Fruit fly (Drosophila melanogaster) whole organism, embryonic: ENCODE measurements around the gene Xe7.

Source experiments
- CG10274 ChIP-seq: fragments of 200-800 bp; sonication (Bioruptor generic); optimal IDR thresholded peaks from 3 replicates; lab custom pipeline; 2017; ENCODE audit warnings: missing biosample characterization, mild to moderate bottlenecking, missing genetic modification characterization
- CG10431 ChIP-seq: fragments of 200-800 bp; sonication (Bioruptor generic); optimal IDR thresholded peaks from 3 replicates; lab custom pipeline; 2018; ENCODE audit warnings: missing biosample characterization, mild to moderate bottlenecking, missing genetic modification characterization
- CG10462 ChIP-seq: fragments of 200-800 bp; sonication (Bioruptor generic); optimal IDR thresholded peaks from 2 replicates; lab custom pipeline; 2016; ENCODE audit warnings: missing biosample characterization, missing genetic modification characterization
- CG14441 ChIP-seq: fragments of 200-800 bp; sonication (Bioruptor generic); IDR thresholded peaks from 2 replicates; pipeline ENCODE4 v1.3.6; 2022; ENCODE audit warnings: missing biosample characterization, missing genetic modification characterization
- CG14965 ChIP-seq: fragments of 200-800 bp; sonication (Bioruptor generic); optimal IDR thresholded peaks from 2 replicates; lab custom pipeline; 2016; ENCODE audit warnings: missing biosample characterization, missing genetic modification characterization, borderline replicate concordance
- CG1647 ChIP-seq: fragments of 200-800 bp; sonication (Bioruptor generic); optimal IDR thresholded peaks from 3 replicates; lab custom pipeline; 2016; ENCODE audit warnings: missing biosample characterization, missing genetic modification characterization
- CG16863 ChIP-seq: fragments of 200-800 bp; sonication (Bioruptor generic); optimal IDR thresholded peaks from 3 replicates; lab custom pipeline; 2016; ENCODE audit warnings: missing biosample characterization, missing genetic modification characterization
- CG17385 ChIP-seq: fragments of 200-800 bp; sonication (Bioruptor generic); optimal IDR thresholded peaks from 3 replicates; lab custom pipeline; 2018; ENCODE audit warnings: missing biosample characterization, mild to moderate bottlenecking, missing genetic modification characterization
- CG17568 ChIP-seq: fragments of 200-800 bp; sonication (Bioruptor generic); optimal IDR thresholded peaks from 2 replicates; lab custom pipeline; 2018; ENCODE audit warnings: missing biosample characterization, mild to moderate bottlenecking, missing genetic modification characterization, moderate library complexity
- CG17802 ChIP-seq: fragments of 200-800 bp; sonication (Bioruptor generic); optimal IDR thresholded peaks from 2 replicates; lab custom pipeline; 2018; ENCODE audit warnings: missing biosample characterization, mild to moderate bottlenecking, missing genetic modification characterization, moderate library complexity
- CG2120 ChIP-seq: fragments of 200-800 bp; sonication (Bioruptor generic); optimal IDR thresholded peaks from 3 replicates; lab custom pipeline; 2016; ENCODE audit warnings: missing biosample characterization, missing genetic modification characterization
- CG2199 ChIP-seq: fragments of 200-800 bp; sonication (Bioruptor generic); IDR thresholded peaks from 3 replicates; pipeline ENCODE4 v1.3.6; 2022; ENCODE audit warnings: missing biosample characterization, missing genetic modification characterization
- CG33213 ChIP-seq: fragments of 200-800 bp; sonication (Bioruptor generic); optimal IDR thresholded peaks from 3 replicates; lab custom pipeline; 2016; ENCODE audit warnings: missing biosample characterization, missing genetic modification characterization
- CG6854 ChIP-seq: fragments of 200-800 bp; sonication (Bioruptor generic); optimal IDR thresholded peaks from 3 replicates; lab custom pipeline; 2017; ENCODE audit warnings: missing biosample characterization, mild to moderate bottlenecking, missing genetic modification characterization
- CG7271 ChIP-seq: fragments of 200-800 bp; sonication (Bioruptor generic); optimal IDR thresholded peaks from 2 replicates; lab custom pipeline; 2018; ENCODE audit warnings: missing biosample characterization, mild to moderate bottlenecking, missing genetic modification characterization, moderate library complexity
- CG7357 ChIP-seq: fragments of 200-800 bp; sonication (Bioruptor generic); IDR thresholded peaks from 3 replicates; pipeline ENCODE4 v1.3.6; 2022; ENCODE audit warnings: missing biosample characterization, missing genetic modification characterization
- CG9437 ChIP-seq: fragments of 200-800 bp; sonication (Bioruptor generic); optimal IDR thresholded peaks from 2 replicates; lab custom pipeline; 2018; ENCODE audit warnings: missing biosample characterization, mild to moderate bottlenecking, missing genetic modification characterization
- CG9727 ChIP-seq: fragments of 200-800 bp; sonication (Bioruptor generic); optimal IDR thresholded peaks from 3 replicates; lab custom pipeline; 2017; ENCODE audit warnings: missing biosample characterization, mild to moderate bottlenecking, missing genetic modification characterization
- Chrac-16 ChIP-seq: fragments of 200-800 bp; sonication (Bioruptor generic); optimal IDR thresholded peaks from 3 replicates; lab custom pipeline; 2016; ENCODE audit warnings: missing biosample characterization, missing genetic modification characterization
- Dek ChIP-seq: fragments of 200-800 bp; sonication (Bioruptor generic); optimal IDR thresholded peaks from 3 replicates; lab custom pipeline; 2019; ENCODE audit warnings: missing biosample characterization, mild to moderate bottlenecking, missing genetic modification characterization, moderate library complexity
- Doc3 ChIP-seq: fragments of 200-800 bp; sonication (Bioruptor generic); IDR thresholded peaks from 3 replicates; pipeline ENCODE4 v1.3.6; 2022; ENCODE audit warnings: missing biosample characterization, missing genetic modification characterization; ENCODE audit not compliant: partially characterized antibody
- Fer3 ChIP-seq: fragments of 200-800 bp; sonication (Bioruptor generic); optimal IDR thresholded peaks from 2 replicates; lab custom pipeline; 2018; ENCODE audit warnings: missing biosample characterization, mild to moderate bottlenecking, missing genetic modification characterization, moderate library complexity
- GATAe ChIP-seq: fragments of 200-800 bp; sonication (Bioruptor generic); conservative IDR thresholded peaks from 2 replicates; pipeline ENCODE4 v1.3.6; 2022; ENCODE audit warnings: missing biosample characterization, missing genetic modification characterization
- Gsc ChIP-seq: fragments of 200-800 bp; sonication (Bioruptor generic); IDR thresholded peaks from 2 replicates; pipeline ENCODE4 v1.3.6; 2022; ENCODE audit warnings: missing biosample characterization, missing genetic modification characterization
- HHEX ChIP-seq: fragments of 200-800 bp; sonication (Bioruptor generic); optimal IDR thresholded peaks from 3 replicates; lab custom pipeline; 2017; ENCODE audit warnings: missing biosample characterization, mild to moderate bottlenecking, missing genetic modification characterization, missing genetic modification reagents
- Hmx ChIP-seq: fragments of 200-800 bp; sonication (Bioruptor generic); optimal IDR thresholded peaks from 2 replicates; lab custom pipeline; 2016; ENCODE audit warnings: missing biosample characterization, missing genetic modification characterization
- Taf1 ChIP-seq: fragments of 200-800 bp; sonication (Bioruptor generic); IDR thresholded peaks from 2 replicates; pipeline ENCODE4 v1.3.6; 2022; ENCODE audit warnings: missing biosample characterization, missing genetic modification characterization
- Vsx1 ChIP-seq: fragments of 200-800 bp; sonication (Bioruptor generic); optimal IDR thresholded peaks from 2 replicates; lab custom pipeline; 2017; ENCODE audit warnings: missing biosample characterization, mild to moderate bottlenecking, missing genetic modification characterization, missing genetic modification reagents
- bcd ChIP-seq: fragments of 200-800 bp; sonication (Bioruptor generic); optimal IDR thresholded peaks from 2 replicates; lab custom pipeline; 2017; ENCODE audit warnings: missing biosample characterization, mild to moderate bottlenecking, missing genetic modification characterization
- en ChIP-seq: fragments of 200-800 bp; sonication (Bioruptor generic); optimal IDR thresholded peaks from 2 replicates; lab custom pipeline; 2016; ENCODE audit warnings: missing biosample characterization, missing genetic modification characterization
- fd96Cb ChIP-seq: fragments of 200-800 bp; sonication (Bioruptor generic); optimal IDR thresholded peaks from 2 replicates; lab custom pipeline; 2018; ENCODE audit warnings: missing biosample characterization, mild to moderate bottlenecking, missing genetic modification characterization, moderate library complexity
- fru ChIP-seq: fragments of >200 bp; optimal IDR thresholded peaks from 2 replicates; lab custom pipeline; 2017
- gce ChIP-seq: fragments of 200-800 bp; sonication (Bioruptor generic); IDR thresholded peaks from 3 replicates; pipeline ENCODE4 v1.3.6; 2022; ENCODE audit warnings: missing biosample characterization, missing genetic modification characterization
- gfzf ChIP-seq: fragments of 200-800 bp; sonication (Bioruptor generic); optimal IDR thresholded peaks from 2 replicates; lab custom pipeline; 2016; ENCODE audit warnings: missing biosample characterization, mild to moderate bottlenecking, missing genetic modification characterization, moderate library complexity
- ham ChIP-seq: fragments of 200-800 bp; sonication (Bioruptor generic); IDR thresholded peaks from 2 replicates; pipeline ENCODE4 v1.3.6; 2022; ENCODE audit warnings: missing biosample characterization, missing genetic modification characterization
- inv ChIP-seq: fragments of 200-800 bp; sonication (Bioruptor generic); IDR thresholded peaks from 2 replicates; pipeline ENCODE4 v1.3.6; 2022; ENCODE audit warnings: missing biosample characterization, missing genetic modification characterization; ENCODE audit not compliant: partially characterized antibody
- ken ChIP-seq: fragments of 200-800 bp; sonication (Bioruptor generic); IDR thresholded peaks from 3 replicates; pipeline ENCODE4 v1.3.6; 2022; ENCODE audit warnings: missing biosample characterization, missing genetic modification characterization
- lmd ChIP-seq: fragments of 200-800 bp; sonication (Bioruptor generic); IDR thresholded peaks from 2 replicates; pipeline ENCODE4 v1.3.6; 2022; ENCODE audit warnings: missing biosample characterization, missing genetic modification characterization
- mirr ChIP-seq: fragments of 200-800 bp; sonication (Bioruptor generic); optimal IDR thresholded peaks from 3 replicates; lab custom pipeline; 2018; ENCODE audit warnings: missing biosample characterization, mild to moderate bottlenecking, missing genetic modification characterization
- mld ChIP-seq: fragments of 200-800 bp; sonication (Bioruptor generic); IDR thresholded peaks from 3 replicates; pipeline ENCODE4 v1.3.6; 2022; ENCODE audit warnings: missing biosample characterization, missing genetic modification characterization; ENCODE audit not compliant: partially characterized antibody
- otp ChIP-seq: fragments of 200-800 bp; sonication (Bioruptor generic); IDR thresholded peaks from 3 replicates; pipeline ENCODE4, ENCODE4 v1.3.6; 2022; ENCODE audit warnings: missing biosample characterization, missing genetic modification characterization
- pb ChIP-seq: fragments of 200-800 bp; sonication (Bioruptor generic); optimal IDR thresholded peaks from 3 replicates; lab custom pipeline; 2016; ENCODE audit warnings: missing biosample characterization, missing genetic modification characterization
- prd ChIP-seq, 3 experiments: fragments of >200 bp in 2 of 3; fragments of 200-800 bp in 1 of 3; sonication (Bioruptor generic) in 1 of 3; optimal IDR thresholded peaks in 2 of 3; IDR thresholded peaks in 1 of 3; 2 replicates in 2 of 3; 3 replicates in 1 of 3; pipeline versions ENCODE4 v1.3.6 to Lab custom; 2017 to 2022; ENCODE audit warnings: missing biosample characterization in 1 of 3, missing genetic modification characterization in 1 of 3
- sens-2 ChIP-seq: fragments of 200-800 bp; sonication (Bioruptor generic); IDR thresholded peaks from 2 replicates; pipeline ENCODE4 v1.3.6; 2022; ENCODE audit warnings: missing biosample characterization, missing genetic modification characterization
- sna ChIP-seq: fragments of 200-800 bp; sonication (Bioruptor generic); IDR thresholded peaks from 2 replicates; pipeline ENCODE4 v1.3.6; 2022; ENCODE audit warnings: missing biosample characterization, missing genetic modification characterization; ENCODE audit not compliant: partially characterized antibody
- tgo ChIP-seq: fragments of 200-800 bp; sonication (Bioruptor generic); IDR thresholded peaks from 3 replicates; pipeline ENCODE4 v1.3.6; 2022; ENCODE audit warnings: missing biosample characterization, missing genetic modification characterization
- trem ChIP-seq: fragments of 200-800 bp; optimal IDR thresholded peaks from 3 replicates; lab custom pipeline; 2019; ENCODE audit warnings: missing biosample characterization, mild to moderate bottlenecking, missing genetic modification characterization, moderate library complexity
- wek ChIP-seq: fragments of 200-800 bp; sonication (Bioruptor generic); optimal IDR thresholded peaks from 3 replicates; lab custom pipeline; 2018; ENCODE audit warnings: missing biosample characterization, mild to moderate bottlenecking, missing genetic modification characterization, moderate library complexity
- z ChIP-seq: fragments of 200-800 bp; sonication (Bioruptor generic); IDR thresholded peaks from 3 replicates; pipeline ENCODE4 v1.3.6; 2022; ENCODE audit warnings: missing biosample characterization, missing genetic modification characterization
- zen ChIP-seq: fragments of 200-800 bp; sonication (Bioruptor generic); optimal IDR thresholded peaks from 3 replicates; lab custom pipeline; 2018; ENCODE audit warnings: missing biosample characterization, mild to moderate bottlenecking, missing genetic modification characterization, moderate library complexity

Gene Xe7

dm6 chr3R:5705469-5706067 is 36.4 kb upstream of the Xe7 start (continued):
- TF ChIP-seq fd96Cb (tag; lab: Kevin White, UChicago), result peak; percentile 71
- no peak for TF ChIP-seq CG7271 (tag; lab: Kevin White, UChicago)
- TF ChIP-seq ham, result no peak
- TF ChIP-seq CG9437, result peak; percentile 59
- TF ChIP-seq pb, result no peak
- TF ChIP-seq z, result no peak
- TF ChIP-seq CG16863 (GFP tag; lab: Kevin White, UChicago), result peak; percentile 29
- TF ChIP-seq ken, result no peak
- peak; percentile 27 for TF ChIP-seq CG1647 (GFP tag; lab: Kevin White, UChicago)
- no peak for TF ChIP-seq GATAe
- TF ChIP-seq CG9727 (GFP tag; lab: Kevin White, UChicago), result peak; percentile 69
- TF ChIP-seq sna (GFP tag; lab: Robert Waterston, UW), result no peak
- TF ChIP-seq inv (GFP tag; lab: Robert Waterston, UW), result no peak
- no peak for TF ChIP-seq CG14441 (GFP tag; lab: Robert Waterston, UW)
- peak; percentile 19 for TF ChIP-seq CG10274 (GFP tag; lab: Kevin White, UChicago)
- no peak for TF ChIP-seq CG2199 (GFP tag; lab: Robert Waterston, UW)
- TF ChIP-seq CG10431 (GFP tag; lab: Kevin White, UChicago), result no peak
- TF ChIP-seq Vsx1 (GFP tag; lab: Kevin White, UChicago), result no peak
- TF ChIP-seq Hmx (GFP tag; lab: Kevin White, UChicago), result no peak
- TF ChIP-seq tgo (GFP tag; lab: Robert Waterston, UW), result peak; percentile 39; the same call in 2 of the 3 replicates
- no peak for TF ChIP-seq fru (lab: Kevin White, UChicago)
- TF ChIP-seq CG2120, result no peak
- peak; percentile 40 for TF ChIP-seq mirr (GFP tag; lab: Kevin White, UChicago)
- peak; percentile 38; the same call in 1 of the 3 replicates for TF ChIP-seq CG7357 (GFP tag; lab: Robert Waterston, UW)
- no peak for TF ChIP-seq gce (GFP tag; lab: Robert Waterston, UW)
- TF ChIP-seq prd (optimal IDR thresholded peaks at IDR 0.05; lab: Kevin White, UChicago), result no peak
- peak; percentile 69 for TF ChIP-seq prd (GFP tag; IDR thresholded peaks at IDR 0.05; lab: Robert Waterston, UW)
- no peak for TF ChIP-seq otp (GFP tag; lab: Robert Waterston, UW)
- TF ChIP-seq CG6854 (GFP tag; lab: Kevin White, UChicago), result no peak
- TF ChIP-seq Fer3 (tag; lab: Kevin White, UChicago), result no peak
- no peak for TF ChIP-seq CG17802 (tag; lab: Kevin White, UChicago)
- TF ChIP-seq lmd (GFP tag; lab: Robert Waterston, UW), result peak; percentile 73
- no peak for TF ChIP-seq CG33213 (GFP tag; lab: Kevin White, UChicago)
- TF ChIP-seq Dek, result peak; percentile 47
- no peak for TF ChIP-seq Doc3
- TF ChIP-seq trem, result peak; percentile 73
- no peak for TF ChIP-seq CG17568 (GFP tag; lab: Kevin White, UChicago)
- TF ChIP-seq gfzf (GFP tag; lab: Kevin White, UChicago), result no peak
- TF ChIP-seq CG14965 (GFP tag; lab: Kevin White, UChicago), result no peak
- TF ChIP-seq mld (GFP tag; lab: Robert Waterston, UW), result no peak
- TF ChIP-seq CG10462, result no peak
- no peak for TF ChIP-seq Gsc (GFP tag; lab: Robert Waterston, UW)
- peak; percentile 48 for TF ChIP-seq Chrac-16 (GFP tag; lab: Kevin White, UChicago)
- no peak for TF ChIP-seq sens-2 (GFP tag; lab: Robert Waterston, UW)
- peak; percentile 76 for TF ChIP-seq CG17385 (GFP tag; lab: Kevin White, UChicago)
- TF ChIP-seq Taf1 (GFP tag; lab: Robert Waterston, UW), result no peak
- no peak for TF ChIP-seq wek (GFP tag; lab: Kevin White, UChicago)
- TF ChIP-seq bcd, result peak; percentile 63
- no peak for TF ChIP-seq zen
- TF ChIP-seq en (GFP tag; lab: Kevin White, UChicago), result no peak
- peak; percentile 58 for TF ChIP-seq HHEX (GFP tag; lab: Kevin White, UChicago)
